Worm (Caenorhabditis elegans) whole organism, L4/young adult: ENCODE measurements around the gene gcn-1.

ENCODE experiments used
- W03F9.2 ChIP-seq: fragments of 150-350 bp; optimal IDR thresholded peaks from 2 replicates; lab custom pipeline; 2014; ENCODE audit warnings: missing biosample characterization, missing genetic modification characterization
- him-1 ChIP-seq: sonication (generic microtip); optimal IDR thresholded peaks from 2 replicates; lab custom pipeline; 2016; ENCODE audit warnings: missing genotype, missing genetic modification reagents, missing genetic modification characterization, missing compliant biosample characterization

DNA sequence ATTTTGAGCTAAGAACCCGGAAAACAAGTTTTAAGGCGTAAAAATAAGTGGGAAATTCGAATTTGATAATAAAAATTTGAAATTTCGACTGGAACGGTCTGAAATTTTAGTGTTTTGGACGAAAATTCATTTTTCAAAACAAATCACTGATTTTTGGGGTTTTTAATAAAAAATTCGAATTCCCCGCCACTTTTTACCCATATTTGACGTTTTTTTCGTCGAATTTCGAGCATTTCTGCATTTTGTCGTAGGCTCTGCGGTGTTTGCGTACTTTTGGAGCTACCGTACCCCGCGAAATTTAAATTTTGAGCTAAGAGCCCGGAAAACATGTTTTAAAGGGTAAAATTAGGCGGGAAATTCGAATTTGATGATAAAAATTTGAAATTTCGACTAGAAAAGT is 1.2 kb upstream of the gcn-1 start:
- TF ChIP-seq W03F9.2 (no peak), him-1 (tag; lab: Kevin White, UChicago) (no peak)
